Fruit fly (Drosophila melanogaster) whole organism, embryonic: Measurements from ENCODE around the gene Gr97a.
A peak's percentile ranks its signal among the peaks of the same experiment; 100 is the strongest.

Experiments used
- Adf1 ChIP-seq: fragments of 200-800 bp; sonication (Bioruptor generic); IDR thresholded peaks from 2 replicates; pipeline ENCODE4 v1.3.6; 2022; ENCODE audit warnings: missing biosample characterization, missing genetic modification characterization
- CG10147 ChIP-seq: fragments of 200-800 bp; sonication (Bioruptor generic); optimal IDR thresholded peaks from 2 replicates; lab custom pipeline; 2019; ENCODE audit warnings: missing biosample characterization, mild to moderate bottlenecking, missing genetic modification characterization, moderate library complexity
- CG10267 ChIP-seq: fragments of 200-800 bp; sonication (Bioruptor generic); optimal IDR thresholded peaks from 2 replicates; lab custom pipeline; 2018; ENCODE audit warnings: missing biosample characterization, mild to moderate bottlenecking, missing genetic modification characterization, moderate library complexity
- CG10431 ChIP-seq: fragments of 200-800 bp; sonication (Bioruptor generic); optimal IDR thresholded peaks from 3 replicates; lab custom pipeline; 2018; ENCODE audit warnings: missing biosample characterization, mild to moderate bottlenecking, missing genetic modification characterization
- CG12071 ChIP-seq: fragments of 200-800 bp; sonication (Bioruptor generic); optimal IDR thresholded peaks from 3 replicates; lab custom pipeline; 2018; ENCODE audit warnings: missing biosample characterization, mild to moderate bottlenecking, missing genetic modification characterization
- CG16815 ChIP-seq: fragments of 200-800 bp; sonication (Bioruptor generic); optimal IDR thresholded peaks from 3 replicates; lab custom pipeline; 2017; ENCODE audit warnings: missing biosample characterization, mild to moderate bottlenecking, missing genetic modification characterization
- CG16863 ChIP-seq: fragments of 200-800 bp; sonication (Bioruptor generic); optimal IDR thresholded peaks from 3 replicates; lab custom pipeline; 2016; ENCODE audit warnings: missing biosample characterization, missing genetic modification characterization
- CG17568 ChIP-seq: fragments of 200-800 bp; sonication (Bioruptor generic); optimal IDR thresholded peaks from 2 replicates; lab custom pipeline; 2018; ENCODE audit warnings: missing biosample characterization, mild to moderate bottlenecking, missing genetic modification characterization, moderate library complexity
- CG17612 ChIP-seq: fragments of 200-800 bp; sonication (Bioruptor generic); IDR thresholded peaks from 2 replicates; pipeline ENCODE4 v1.3.6; 2022; ENCODE audit warnings: missing biosample characterization, missing genetic modification characterization
- CG17912 ChIP-seq: fragments of 200-800 bp; sonication (Bioruptor generic); optimal IDR thresholded peaks from 2 replicates; lab custom pipeline; 2018; ENCODE audit warnings: missing biosample characterization, mild to moderate bottlenecking, missing genetic modification characterization
- CG1832 ChIP-seq: fragments of 200-800 bp; sonication (Bioruptor generic); optimal IDR thresholded peaks from 2 replicates; lab custom pipeline; 2017; ENCODE audit warnings: missing biosample characterization, mild to moderate bottlenecking, missing genetic modification characterization, inconsistent platforms
- CG2120 ChIP-seq: fragments of 200-800 bp; sonication (Bioruptor generic); optimal IDR thresholded peaks from 3 replicates; lab custom pipeline; 2016; ENCODE audit warnings: missing biosample characterization, missing genetic modification characterization
- CG3163 ChIP-seq: fragments of 200-800 bp; sonication (Bioruptor generic); optimal IDR thresholded peaks from 3 replicates; lab custom pipeline; 2016; ENCODE audit warnings: missing biosample characterization, missing genetic modification characterization
- CG42726 ChIP-seq: fragments of 200-800 bp; sonication (Bioruptor generic); IDR thresholded peaks from 2 replicates; pipeline ENCODE4 v1.3.6; 2022; ENCODE audit warnings: missing biosample characterization, missing genetic modification characterization; ENCODE audit not compliant: partially characterized antibody
- CG6654 ChIP-seq: fragments of 200-800 bp; sonication (Bioruptor generic); optimal IDR thresholded peaks from 2 replicates; lab custom pipeline; 2017; ENCODE audit warnings: missing biosample characterization, mild to moderate bottlenecking, missing genetic modification characterization
- CG6683 ChIP-seq: fragments of 200-800 bp; sonication (Bioruptor generic); optimal IDR thresholded peaks from 2 replicates; lab custom pipeline; 2017; ENCODE audit warnings: missing biosample characterization, mild to moderate bottlenecking, missing genetic modification characterization, missing genetic modification reagents
- CG9437 ChIP-seq: fragments of 200-800 bp; sonication (Bioruptor generic); optimal IDR thresholded peaks from 2 replicates; lab custom pipeline; 2018; ENCODE audit warnings: missing biosample characterization, mild to moderate bottlenecking, missing genetic modification characterization
- CG9817 ChIP-seq: fragments of 200-800 bp; sonication (Bioruptor generic); optimal IDR thresholded peaks from 2 replicates; lab custom pipeline; 2018; ENCODE audit warnings: missing biosample characterization, mild to moderate bottlenecking, missing genetic modification characterization, moderate library complexity
- Camta ChIP-seq: fragments of 200-800 bp; sonication (Bioruptor generic); optimal IDR thresholded peaks from 2 replicates; lab custom pipeline; 2016; ENCODE audit warnings: missing biosample characterization, missing genetic modification characterization
- Dad ChIP-seq: fragments of 200-800 bp; sonication (Bioruptor generic); optimal IDR thresholded peaks from 3 replicates; lab custom pipeline; 2016; ENCODE audit warnings: missing biosample characterization, missing genetic modification characterization
- Dfd ChIP-seq, 2 experiments: fragments of >200 bp; optimal IDR thresholded peaks; 2 replicates each; lab custom pipeline; 2017; ENCODE audit warnings: missing biosample characterization in 2 of 2, missing genetic modification characterization in 2 of 2
- Dref ChIP-seq: fragments of 200-800 bp; sonication (Bioruptor generic); IDR thresholded peaks from 2 replicates; pipeline ENCODE4 v1.3.6; 2022; ENCODE audit warnings: missing biosample characterization, missing genetic modification characterization
- Gsc ChIP-seq: fragments of 200-800 bp; sonication (Bioruptor generic); IDR thresholded peaks from 2 replicates; pipeline ENCODE4 v1.3.6; 2022; ENCODE audit warnings: missing biosample characterization, missing genetic modification characterization
- HLH54F ChIP-seq: fragments of 200-800 bp; sonication (Bioruptor generic); optimal IDR thresholded peaks from 3 replicates; lab custom pipeline; 2016; ENCODE audit warnings: missing biosample characterization, missing genetic modification characterization
- Hmx ChIP-seq: fragments of 200-800 bp; sonication (Bioruptor generic); optimal IDR thresholded peaks from 2 replicates; lab custom pipeline; 2016; ENCODE audit warnings: missing biosample characterization, missing genetic modification characterization
- MESR4 ChIP-seq: fragments of 200-800 bp; sonication (Bioruptor generic); optimal IDR thresholded peaks from 2 replicates; lab custom pipeline; 2018; ENCODE audit warnings: missing biosample characterization, mild to moderate bottlenecking, missing genetic modification characterization, moderate library complexity
- Nf-YC ChIP-seq: fragments of 200-800 bp; optimal IDR thresholded peaks from 3 replicates; lab custom pipeline; 2019; ENCODE audit warnings: missing biosample characterization, mild to moderate bottlenecking, missing genetic modification characterization, moderate library complexity
- PHDP ChIP-seq: fragments of 200-800 bp; sonication (Bioruptor generic); optimal IDR thresholded peaks from 3 replicates; lab custom pipeline; 2018; ENCODE audit warnings: missing biosample characterization, mild to moderate bottlenecking, missing genetic modification characterization, moderate library complexity
- TFAM ChIP-seq: fragments of 200-800 bp; sonication (Bioruptor generic); optimal IDR thresholded peaks from 2 replicates; lab custom pipeline; 2017; ENCODE audit warnings: missing biosample characterization, missing genetic modification characterization, inconsistent platforms
- ara ChIP-seq: fragments of 200-800 bp; sonication (Bioruptor generic); IDR thresholded peaks from 2 replicates; pipeline ENCODE4 v1.3.6; 2022; ENCODE audit warnings: missing biosample characterization, missing genetic modification characterization
- ase ChIP-seq: fragments of 200-800 bp; sonication (Bioruptor generic); IDR thresholded peaks from 3 replicates; pipeline ENCODE4 v1.3.6; 2022; ENCODE audit warnings: missing biosample characterization, missing genetic modification characterization
- bsh ChIP-seq, 2 experiments: fragments of 200-800 bp; sonication (Bioruptor generic); optimal IDR thresholded peaks; 2 replicates each; lab custom pipeline; 2017 to 2018; ENCODE audit warnings: mild to moderate bottlenecking in 2 of 2, missing biosample characterization in 2 of 2, missing genetic modification characterization in 2 of 2, moderate library complexity in 1 of 2
- cad ChIP-seq: fragments of >200 bp; optimal IDR thresholded peaks from 2 replicates; lab custom pipeline; 2017; ENCODE audit warnings: missing biosample characterization, missing genetic modification characterization
- corto ChIP-seq: fragments of 200-800 bp; sonication (Bioruptor generic); optimal IDR thresholded peaks from 2 replicates; lab custom pipeline; 2016; ENCODE audit warnings: missing biosample characterization, mild to moderate bottlenecking, missing genetic modification characterization, moderate library complexity
- dan ChIP-seq: fragments of 200-800 bp; sonication (Bioruptor generic); IDR thresholded peaks from 2 replicates; pipeline ENCODE4 v1.3.6; 2022; ENCODE audit warnings: missing biosample characterization, missing genetic modification characterization
- dmrt99B ChIP-seq: fragments of 200-800 bp; sonication (Bioruptor generic); optimal IDR thresholded peaks from 2 replicates; lab custom pipeline; 2018; ENCODE audit warnings: missing biosample characterization, mild to moderate bottlenecking, missing genetic modification characterization, moderate library complexity
- dysf ChIP-seq: fragments of 200-800 bp; sonication (Bioruptor generic); IDR thresholded peaks from 3 replicates; pipeline ENCODE4 v1.3.6; 2022; ENCODE audit warnings: missing biosample characterization, missing genetic modification characterization
- fd3F ChIP-seq: fragments of 200-800 bp; sonication (Bioruptor generic); optimal IDR thresholded peaks from 2 replicates; lab custom pipeline; 2018; ENCODE audit warnings: missing biosample characterization, mild to moderate bottlenecking, missing genetic modification characterization, moderate library complexity
- gsb ChIP-seq: fragments of 200-800 bp; sonication (Bioruptor generic); IDR thresholded peaks from 2 replicates; pipeline ENCODE4 v1.3.6; 2022; ENCODE audit warnings: missing biosample characterization, missing genetic modification characterization
- hb ChIP-seq: fragments of 200-800 bp; sonication (Bioruptor generic); IDR thresholded peaks from 3 replicates; pipeline ENCODE4 v1.3.6; 2022; ENCODE audit warnings: missing biosample characterization, missing genetic modification characterization; ENCODE audit not compliant: partially characterized antibody
- inv ChIP-seq: fragments of 200-800 bp; sonication (Bioruptor generic); IDR thresholded peaks from 2 replicates; pipeline ENCODE4 v1.3.6; 2022; ENCODE audit warnings: missing biosample characterization, missing genetic modification characterization; ENCODE audit not compliant: partially characterized antibody
- lov ChIP-seq, 2 experiments: fragments of 200-800 bp in 1 of 2; fragments of >200 bp in 1 of 2; sonication (Bioruptor generic) in 1 of 2; IDR thresholded peaks in 1 of 2; optimal IDR thresholded peaks in 1 of 2; 2 replicates in 1 of 2; 3 replicates in 1 of 2; pipeline versions ENCODE4 v1.3.6 to Lab custom; 2017 to 2022; ENCODE audit warnings: missing biosample characterization in 1 of 2, missing genetic modification characterization in 1 of 2
- onecut ChIP-seq: fragments of 200-800 bp; sonication (Bioruptor generic); IDR thresholded peaks from 2 replicates; pipeline ENCODE4 v1.3.6; 2022; ENCODE audit warnings: missing biosample characterization, missing genetic modification characterization
- p53 ChIP-seq: fragments of 200-800 bp; sonication (Bioruptor generic); optimal IDR thresholded peaks from 2 replicates; lab custom pipeline; 2016; ENCODE audit warnings: missing biosample characterization, missing genetic modification characterization
- row ChIP-seq: fragments of 200-800 bp; sonication (Bioruptor generic); IDR thresholded peaks from 3 replicates; pipeline ENCODE4 v1.3.6; 2022; ENCODE audit warnings: missing biosample characterization, missing genetic modification characterization
- run ChIP-seq: fragments of 200-800 bp; sonication (Bioruptor generic); optimal IDR thresholded peaks from 3 replicates; lab custom pipeline; 2018; ENCODE audit warnings: missing biosample characterization, mild to moderate bottlenecking, missing genetic modification characterization
- shn ChIP-seq: fragments of 200-800 bp; sonication (Bioruptor generic); optimal IDR thresholded peaks from 3 replicates; lab custom pipeline; 2016; ENCODE audit warnings: missing biosample characterization, missing genetic modification characterization
- sug ChIP-seq: fragments of 200-800 bp; optimal IDR thresholded peaks from 2 replicates; lab custom pipeline; 2019; ENCODE audit warnings: missing biosample characterization, mild to moderate bottlenecking, missing genetic modification characterization, moderate library complexity
- tx ChIP-seq: fragments of 200-800 bp; sonication (Bioruptor generic); optimal IDR thresholded peaks from 2 replicates; lab custom pipeline; 2016; ENCODE audit warnings: missing biosample characterization, missing genetic modification characterization
- zf30C ChIP-seq: fragments of 200-800 bp; sonication (Bioruptor generic); optimal IDR thresholded peaks from 3 replicates; lab custom pipeline; 2018; ENCODE audit warnings: missing biosample characterization, mild to moderate bottlenecking, missing genetic modification characterization

The Gr97a gene

dm6 chr3R:26966794-26967323, 574 bp upstream of the Gr97a start, which contains the start of gene CG5521 (continued):
- TF ChIP-seq dmrt99B (tag; lab: Kevin White, UChicago) = no peak
- TF ChIP-seq run (tag; lab: Kevin White, UChicago) = no peak
- TF ChIP-seq inv (GFP tag; lab: Robert Waterston, UW) = peak; percentile 51; the same call in 1 of the 2 replicates
- 0 out of 2 replicates have a peak, but pooled peaks have one; percentile 24 for TF ChIP-seq ara (GFP tag; lab: Robert Waterston, UW)
- TF ChIP-seq HLH54F (GFP tag; lab: Kevin White, UChicago) = no peak
- no peak for TF ChIP-seq fd3F
- TF ChIP-seq dysf (GFP tag; lab: Robert Waterston, UW) = no peak
- TF ChIP-seq Nf-YC (tag; lab: Kevin White, UChicago) = peak; percentile 11
- peak; percentile 13 for TF ChIP-seq sug (tag; lab: Kevin White, UChicago)
- TF ChIP-seq PHDP (tag; lab: Kevin White, UChicago) = no peak
- TF ChIP-seq onecut (GFP tag; lab: Robert Waterston, UW) = no peak
- no peak for TF ChIP-seq gsb (GFP tag; lab: Robert Waterston, UW)
- peak; percentile 57 for TF ChIP-seq Adf1 (GFP tag; lab: Robert Waterston, UW)
- no peak for TF ChIP-seq CG6654 (GFP tag; lab: Kevin White, UChicago)
- TF ChIP-seq Camta = no peak
- TF ChIP-seq CG17912 (GFP tag; lab: Kevin White, UChicago) = no peak
- TF ChIP-seq CG16863 = no peak
- TF ChIP-seq Dad (GFP tag; lab: Kevin White, UChicago) = no peak
- peak; percentile 2 for TF ChIP-seq CG10267 (tag; lab: Kevin White, UChicago)
- no peak for TF ChIP-seq bsh (GFP tag; optimal IDR thresholded peaks at IDR 0.05; lab: Kevin White, UChicago)
- no peak for TF ChIP-seq corto (GFP tag; lab: Kevin White, UChicago)
- no peak for TF ChIP-seq shn (GFP tag; lab: Kevin White, UChicago)
- TF ChIP-seq tx (GFP tag; lab: Kevin White, UChicago) = no peak
- peak; percentile 84 for TF ChIP-seq row (GFP tag; lab: Robert Waterston, UW)
- TF ChIP-seq cad = no peak
- TF ChIP-seq zf30C = no peak
- TF ChIP-seq CG9817 (tag; lab: Kevin White, UChicago) = no peak
- TF ChIP-seq CG3163 (GFP tag; lab: Kevin White, UChicago) = no peak
- no peak for TF ChIP-seq CG16815 (GFP tag; lab: Kevin White, UChicago)
- no peak for TF ChIP-seq TFAM
- TF ChIP-seq Hmx (GFP tag; lab: Kevin White, UChicago) = no peak
- TF ChIP-seq CG2120 (GFP tag; lab: Kevin White, UChicago) = no peak
- no peak for TF ChIP-seq CG17568 (GFP tag; lab: Kevin White, UChicago)
- TF ChIP-seq Dref (GFP tag; lab: Robert Waterston, UW) = no peak
- no peak for TF ChIP-seq ase (GFP tag; lab: Robert Waterston, UW)
- peak; percentile 90 for TF ChIP-seq MESR4 (GFP tag; lab: Kevin White, UChicago)
- TF ChIP-seq CG10431 (GFP tag; lab: Kevin White, UChicago) = no peak
- TF ChIP-seq Gsc (GFP tag; lab: Robert Waterston, UW) = no peak
- TF ChIP-seq CG9437 = no peak
- TF ChIP-seq lov (optimal IDR thresholded peaks at IDR 0.05; lab: Kevin White, UChicago) = no peak
- TF ChIP-seq lov (GFP tag; IDR thresholded peaks at IDR 0.05; lab: Robert Waterston, UW) = no peak
- no peak for TF ChIP-seq CG17612 (GFP tag; lab: Robert Waterston, UW)
- TF ChIP-seq Dfd (GFP tag; optimal IDR thresholded peaks at IDR 0.05; lab: Kevin White, UChicago) = no peak
- no peak for TF ChIP-seq CG10147
- no peak for TF ChIP-seq CG1832 (GFP tag; lab: Kevin White, UChicago)
- no peak; the same call in 2 of the 3 replicates for TF ChIP-seq hb
- TF ChIP-seq dan (GFP tag; lab: Robert Waterston, UW) = no peak
- TF ChIP-seq CG6683 (GFP tag; lab: Kevin White, UChicago) = no peak
- TF ChIP-seq p53 (GFP tag; lab: Kevin White, UChicago) = no peak
- TF ChIP-seq CG42726 (GFP tag; lab: Robert Waterston, UW) = peak; percentile 63
- no peak for TF ChIP-seq CG12071 (GFP tag; lab: Kevin White, UChicago)
